Worm (Caenorhabditis elegans): ENCODE measurements around the gene C12D8.13.

ce11 chrV:10246443-10246885, 26.0 kb upstream of the C12D8.13 start:
- TF ChIP-seq pax-3 (tag; optimal IDR thresholded peaks at IDR 0.05) (peak; percentile 75), ztf-4 (tag; optimal IDR thresholded peaks at IDR 0.05) (peak; percentile 41)
